Fruit fly (Drosophila melanogaster): ENCODE data around the gene Cog8.

DNA sequence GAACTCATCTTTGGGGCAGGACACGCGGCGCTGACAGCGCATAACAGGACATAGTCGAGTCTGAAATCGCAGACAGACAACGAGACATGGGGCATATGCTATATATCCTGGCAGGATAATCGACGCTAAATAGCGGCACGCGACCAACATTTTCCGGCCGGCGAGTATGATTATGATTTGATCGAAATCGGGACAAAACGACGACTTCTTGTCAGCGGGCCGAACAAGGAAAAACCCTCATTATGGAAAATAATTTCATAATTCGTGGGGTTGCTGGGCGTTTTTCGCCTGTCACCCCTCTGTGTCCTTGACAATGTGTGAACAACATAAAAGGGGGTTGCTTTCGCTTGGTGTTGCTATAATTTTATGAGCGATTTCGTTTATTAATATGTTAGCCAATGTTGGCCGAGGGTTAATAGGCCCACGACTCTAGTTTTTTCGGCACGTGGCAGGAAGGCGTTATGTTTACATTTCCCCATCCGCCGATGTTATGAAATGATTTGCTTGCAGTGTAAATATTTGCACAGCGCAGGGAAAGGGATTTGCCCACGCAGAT is 42.0 kb downstream of the Cog8 start:
- TF ChIP-seq esg (GFP tag; conservative IDR thresholded peaks at IDR 0.05) (no peak), CG30403 (GFP tag; optimal IDR thresholded peaks at IDR 0.05) (no peak), sug (tag; optimal IDR thresholded peaks at IDR 0.05) (no peak), CG17912 (GFP tag; optimal IDR thresholded peaks at IDR 0.05) (no peak)
